Fruit fly (Drosophila melanogaster) whole organism, pupa: Measurements from ENCODE around the gene fig.

Experiments
- CG12605 ChIP-seq: fragments of 200-800 bp; sonication (Bioruptor generic); IDR thresholded peaks from 2 replicates; pipeline ENCODE4 v1.3.6; 2022; ENCODE audit warnings: missing biosample characterization, missing genetic modification characterization
- CG17806 ChIP-seq: fragments of 200-800 bp; sonication (Bioruptor generic); optimal IDR thresholded peaks from 2 replicates; lab custom pipeline; 2018; ENCODE audit warnings: missing biosample characterization, mild to moderate bottlenecking, missing genetic modification characterization, moderate library complexity
- CG34367 ChIP-seq: fragments of 200-800 bp; sonication (Bioruptor generic); optimal IDR thresholded peaks from 2 replicates; lab custom pipeline; 2018; ENCODE audit warnings: missing biosample characterization, mild to moderate bottlenecking, missing genetic modification characterization
- CG4496 ChIP-seq: fragments of 200-800 bp; sonication (Bioruptor generic); IDR thresholded peaks from 3 replicates; pipeline ENCODE4 v1.3.6; 2022; ENCODE audit warnings: missing biosample characterization, missing genetic modification characterization
- D1 ChIP-seq: fragments of 200-800 bp; sonication (Bioruptor generic); optimal IDR thresholded peaks from 2 replicates; lab custom pipeline; 2018; ENCODE audit warnings: missing biosample characterization, mild to moderate bottlenecking, missing genetic modification characterization, moderate library complexity
- Ets98B ChIP-seq: fragments of 200-800 bp; sonication (Bioruptor generic); IDR thresholded peaks from 2 replicates; pipeline ENCODE4 v1.3.6; 2022; ENCODE audit warnings: missing biosample characterization, missing genetic modification characterization

- TF ChIP-seq CG4496 (GFP tag; lab: Robert Waterston, UW) = peak; percentile 75
- TF ChIP-seq Ets98B = 0 out of 2 replicates have a peak, but pooled peaks have one; percentile 22
- no peak for TF ChIP-seq D1
- no peak; the same call in 1 of the 2 replicates for TF ChIP-seq CG12605
- no peak for TF ChIP-seq CG34367 (tag; lab: Kevin White, UChicago)
- peak; percentile 63 for TF ChIP-seq CG17806 (tag; lab: Kevin White, UChicago)
Measured at dm6 chr3R:29786016-29786996, 6.1 kb upstream of the fig start.
